Fruit fly (Drosophila melanogaster): ENCODE data around the gene CG12355.

DNA sequence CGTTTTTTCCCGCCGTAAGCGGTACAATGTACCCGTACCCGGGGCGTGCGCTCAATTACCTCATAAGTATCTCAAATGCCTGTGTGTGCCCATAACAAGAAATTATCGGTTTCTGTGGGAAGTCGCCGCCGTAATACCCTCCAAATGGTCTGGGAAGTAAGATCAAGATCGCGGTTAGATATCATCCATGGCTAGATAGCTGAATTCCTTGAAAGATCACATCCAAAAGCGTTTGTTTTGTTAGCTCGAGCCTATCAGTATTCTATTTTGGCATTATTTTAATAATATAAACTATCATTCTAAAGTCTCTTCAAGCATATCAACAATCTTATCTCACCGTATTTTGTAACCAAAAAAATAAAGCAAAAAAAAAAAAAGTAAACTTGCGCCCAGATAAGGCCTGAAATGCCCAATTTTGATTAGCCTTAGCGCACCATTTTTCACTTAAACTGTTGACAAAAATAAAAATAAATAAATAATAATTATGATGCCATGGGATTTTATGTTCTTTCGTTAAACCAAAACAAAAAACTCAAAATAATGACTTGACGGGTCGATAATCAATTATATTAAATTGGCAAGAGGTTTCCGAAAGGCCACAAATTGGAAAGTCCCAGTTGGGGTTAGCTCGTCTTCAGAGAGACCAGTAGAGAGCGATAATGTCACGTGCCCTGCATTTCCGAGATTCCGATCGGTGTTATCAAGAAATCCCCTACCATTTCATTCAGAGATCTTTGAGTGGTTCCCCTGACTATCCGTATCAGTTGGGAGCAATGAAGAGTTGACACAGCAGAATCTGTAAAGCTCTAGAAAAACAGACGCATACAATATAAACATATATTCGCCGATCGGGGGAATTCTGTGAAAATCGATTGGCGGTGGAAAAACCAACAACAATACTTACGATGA lies 43.5 kb upstream of the CG12355 start:
- TF ChIP-seq usp (GFP tag; optimal IDR thresholded peaks at IDR 0.05) = no peak
- no peak for TF ChIP-seq dmrt93B (GFP tag; optimal IDR thresholded peaks at IDR 0.05)
- TF ChIP-seq psq (GFP tag; optimal IDR thresholded peaks at IDR 0.05) = no peak
- TF ChIP-seq HLH106 (tag; optimal IDR thresholded peaks at IDR 0.05) = no peak
- TF ChIP-seq Dif (GFP tag; optimal IDR thresholded peaks at IDR 0.05; ENCODE audit: partially characterized antibody) = no peak
- TF ChIP-seq Abd-B (GFP tag; optimal IDR thresholded peaks at IDR 0.05) = no peak
- no peak for TF ChIP-seq fru (GFP tag; optimal IDR thresholded peaks at IDR 0.05)

All from whole organism, wandering third instar larva.